Fruit fly (Drosophila melanogaster): ENCODE measurements around the gene CG7573.
A peak's percentile ranks its signal among the peaks of the same experiment; 100 is the strongest.

CG7573 gene

DNA sequence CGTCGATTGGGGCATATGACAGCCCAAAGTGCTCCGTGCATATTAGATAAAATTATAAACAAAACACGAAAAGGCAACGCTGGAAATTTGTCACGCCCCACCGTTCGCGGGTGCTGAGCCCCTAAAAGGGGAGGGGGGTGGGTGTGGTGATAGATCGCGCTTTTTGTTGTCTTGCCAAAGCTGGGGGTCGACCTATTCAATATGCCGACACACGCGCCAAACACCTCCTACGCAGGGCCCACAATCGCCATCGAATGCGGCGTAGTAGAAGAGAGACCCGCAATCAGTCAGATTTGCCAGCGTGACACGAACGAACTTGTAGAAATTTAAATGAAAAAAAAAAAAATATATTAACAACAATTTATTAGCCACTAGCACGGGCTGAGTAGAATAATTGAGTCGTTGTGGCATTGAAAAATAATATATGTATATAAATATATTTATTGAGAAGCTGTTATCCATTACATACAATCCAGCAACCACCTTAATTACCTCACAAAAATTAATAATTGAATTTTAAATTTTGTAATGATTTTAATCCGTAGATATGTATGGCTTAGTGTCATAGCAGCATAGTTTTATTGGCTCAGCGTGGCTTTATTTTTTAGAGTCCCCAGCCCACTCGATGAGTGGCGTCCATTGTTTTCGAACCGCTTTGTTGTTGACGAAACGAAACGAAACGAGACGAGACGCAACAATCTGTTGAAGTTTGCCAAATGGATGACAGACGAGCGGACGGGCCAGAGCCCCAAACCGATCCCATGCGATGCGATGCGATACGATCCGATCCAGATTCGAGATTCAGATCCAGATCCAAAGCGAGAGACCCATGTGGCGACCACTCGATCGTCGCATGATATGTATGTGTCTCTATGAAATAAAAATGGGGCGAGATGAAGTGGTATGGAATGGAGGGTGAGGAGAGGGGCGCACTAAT is 37.7 kb downstream of the CG7573 start (continued):
- TF ChIP-seq gsb-n (tag; optimal IDR thresholded peaks at IDR 0.05) (peak; percentile 77), CG11456 (GFP tag; IDR thresholded peaks at IDR 0.05) (peak; percentile 66; the same call in 2 of the 3 replicates), vfl (GFP tag; optimal IDR thresholded peaks at IDR 0.05) (no peak), sisA (GFP tag; IDR thresholded peaks at IDR 0.05) (peak; percentile 70), hbn (GFP tag; IDR thresholded peaks at IDR 0.05; ENCODE audit: partially characterized antibody) (no peak), nom (GFP tag; optimal IDR thresholded peaks at IDR 0.05) (peak; percentile 50), exex (tag; optimal IDR thresholded peaks at IDR 0.05) (peak; percentile 70), CG18619 (GFP tag; optimal IDR thresholded peaks at IDR 0.05) (peak; percentile 90), CG7357 (GFP tag; IDR thresholded peaks at IDR 0.05) (peak; percentile 84), Lpt (GFP tag; optimal IDR thresholded peaks at IDR 0.05) (no peak), CG1233 (GFP tag; optimal IDR thresholded peaks at IDR 0.05) (peak; percentile 77), CG9437 (GFP tag; optimal IDR thresholded peaks at IDR 0.05) (peak; percentile 85), Dip2 (GFP tag; IDR thresholded peaks at IDR 0.05) (0 out of 2 replicates have a peak, but pooled peaks have one; percentile 31), CG5180 (GFP tag; optimal IDR thresholded peaks at IDR 0.05) (peak; percentile 81), dmrt99B (tag; optimal IDR thresholded peaks at IDR 0.05) (peak; percentile 92), Myb (GFP tag; optimal IDR thresholded peaks at IDR 0.05) (no peak), CG11696 (GFP tag; IDR thresholded peaks at IDR 0.05) (peak; percentile 74), HmgZ (tag; optimal IDR thresholded peaks at IDR 0.05) (peak; percentile 63), CG14441 (GFP tag; IDR thresholded peaks at IDR 0.05) (peak; percentile 91), CG10321 (GFP tag; IDR thresholded peaks at IDR 0.05) (peak; percentile 69), Spps (tag; optimal IDR thresholded peaks at IDR 0.05) (peak; percentile 59), CG6683 (GFP tag; optimal IDR thresholded peaks at IDR 0.05) (peak; percentile 77), HLH54F (GFP tag; optimal IDR thresholded peaks at IDR 0.05) (no peak), vvl (GFP tag; IDR thresholded peaks at IDR 0.05) (peak; percentile 89), cg (GFP tag; optimal IDR thresholded peaks at IDR 0.05) (no peak), Doc3 (GFP tag; IDR thresholded peaks at IDR 0.05; ENCODE audit: partially characterized antibody) (no peak), psq (GFP tag; optimal IDR thresholded peaks at IDR 0.05) (peak; percentile 48), CG12744 (GFP tag; optimal IDR thresholded peaks at IDR 0.05) (no peak), CG4730 (GFP tag; IDR thresholded peaks at IDR 0.05) (peak; percentile 82), phol (tag; optimal IDR thresholded peaks at IDR 0.05) (peak; percentile 92), pan (optimal IDR thresholded peaks at IDR 0.05) (no peak), pan (GFP tag; optimal IDR thresholded peaks at IDR 0.05 in 1 of 2, IDR thresholded peaks at IDR 0.05 in 1 of 2) (peak in 1 of 2 experiments; percentile 94), CG8359 (GFP tag; optimal IDR thresholded peaks at IDR 0.05; ENCODE audit: borderline replicate concordance) (peak; percentile 18), ewg (GFP tag; optimal IDR thresholded peaks at IDR 0.05) (peak; percentile 80), lilli (GFP tag; optimal IDR thresholded peaks at IDR 0.05) (peak; percentile 51), CG15601 (tag; optimal IDR thresholded peaks at IDR 0.05) (peak; percentile 76), aop (GFP tag; IDR thresholded peaks at IDR 0.05) (no peak), pzg (GFP tag; optimal IDR thresholded peaks at IDR 0.05) (no peak), pfk (GFP tag; optimal IDR thresholded peaks at IDR 0.05) (peak; percentile 3), CG4854 (GFP tag; optimal IDR thresholded peaks at IDR 0.05) (no peak), unpg (GFP tag; optimal IDR thresholded peaks at IDR 0.05) (peak; percentile 93), CG6254 (GFP tag; optimal IDR thresholded peaks at IDR 0.05) (peak; percentile 62), ems (GFP tag; optimal IDR thresholded peaks at IDR 0.05) (no peak), CG33557 (GFP tag; optimal IDR thresholded peaks at IDR 0.05) (peak; percentile 52), wek (GFP tag; optimal IDR thresholded peaks at IDR 0.05) (no peak), ind (GFP tag; optimal IDR thresholded peaks at IDR 0.05) (peak; percentile 70), CG30020 (tag; optimal IDR thresholded peaks at IDR 0.05) (peak; percentile 34), scrt (GFP tag; optimal IDR thresholded peaks at IDR 0.05) (peak; percentile 88)

Data from whole organism, embryonic.